Fruit fly (Drosophila melanogaster): ENCODE data around the gene Spn77Bc.

dm6 chr3L:20388983-20389382, 46.5 kb downstream of the Spn77Bc start:
- TF ChIP-seq N (GFP tag; optimal IDR thresholded peaks at IDR 0.05) = no peak
- peak; percentile 73 for TF ChIP-seq h (GFP tag; optimal IDR thresholded peaks at IDR 0.05)
- no peak for TF ChIP-seq Hr83 (GFP tag; optimal IDR thresholded peaks at IDR 0.05; ENCODE audit: poor library complexity, severe bottlenecking)
- no peak for TF ChIP-seq pan (optimal IDR thresholded peaks at IDR 0.05)
- no peak for TF ChIP-seq dmrt93B (GFP tag; optimal IDR thresholded peaks at IDR 0.05)

All from whole organism, wandering third instar larva.